Worm (Caenorhabditis elegans) whole organism, mixed stage, embryonic: ENCODE results near the gene pis-1.

Experiments used
- elt-3 ChIP-seq: fragments of 150-350 bp; optimal IDR thresholded peaks from 2 replicates; lab custom pipeline; 2014; ENCODE audit warnings: missing biosample characterization, missing genetic modification characterization
- mep-1 ChIP-seq: fragments of 150-350 bp; optimal IDR thresholded peaks from 2 replicates; lab custom pipeline; 2017; ENCODE audit warnings: missing biosample characterization, missing genetic modification reagents, missing genetic modification characterization, inconsistent platforms
- nhr-2 ChIP-seq: fragments of 150-350 bp; optimal IDR thresholded peaks from 2 replicates; lab custom pipeline; 2014; ENCODE audit warnings: missing biosample characterization, missing genetic modification characterization
- nhr-28 ChIP-seq: fragments of 150-350 bp; optimal IDR thresholded peaks from 2 replicates; lab custom pipeline; 2014; ENCODE audit warnings: missing biosample characterization, missing genetic modification characterization
- nhr-76 ChIP-seq: sonication (generic microtip); optimal IDR thresholded peaks from 2 replicates; lab custom pipeline; 2017; ENCODE audit warnings: missing biosample characterization, missing genetic modification characterization
- sptf-1 ChIP-seq: sonication (generic microtip); optimal IDR thresholded peaks from 2 replicates; lab custom pipeline; 2017; ENCODE audit warnings: mild to moderate bottlenecking, missing genetic modification characterization, moderate library complexity, missing compliant biosample characterization
- tbx-8 ChIP-seq: fragments of 200-800 bp; sonication (Bioruptor generic); optimal IDR thresholded peaks from 2 replicates; lab custom pipeline; 2018; ENCODE audit warnings: mild to moderate bottlenecking, missing genetic modification characterization, moderate library complexity, missing compliant biosample characterization
- unc-62 ChIP-seq: fragments of 150-350 bp; optimal IDR thresholded peaks from 2 replicates; lab custom pipeline; 2014; ENCODE audit warnings: missing biosample characterization, missing genetic modification reagents, missing genetic modification characterization
- zip-8 ChIP-seq: fragments of 150-350 bp; optimal IDR thresholded peaks from 2 replicates; lab custom pipeline; 2014; ENCODE audit warnings: missing biosample characterization, missing genetic modification characterization

- TF ChIP-seq unc-62 (no peak), zip-8 (tag; lab: Kevin White, UChicago) (no peak), mep-1 (no peak), tbx-8 (no peak), sptf-1 (tag; lab: Kevin White, UChicago) (no peak), elt-3 (tag; lab: Kevin White, UChicago) (no peak), nhr-76 (no peak), nhr-2 (tag; lab: Kevin White, UChicago) (no peak), nhr-28 (no peak)
Observed at ce11 chrIV:9803544-9803943, 7.2 kb upstream of the pis-1 start.
